Worm (Caenorhabditis elegans) whole organism, L3 larva: ENCODE results near the gene bnc-1.

Experiments used
- R02D3.7 ChIP-seq: fragments of 150-350 bp; optimal IDR thresholded peaks from 2 replicates; lab custom pipeline; 2014; ENCODE audit warnings: missing biosample characterization, missing genetic modification characterization
- ZK546.5 ChIP-seq: sonication (generic microtip); optimal IDR thresholded peaks from 2 replicates; lab custom pipeline; 2017; ENCODE audit warnings: missing biosample characterization, missing genetic modification characterization
- aly-2 ChIP-seq: fragments of 150-350 bp; optimal IDR thresholded peaks from 2 replicates; lab custom pipeline; 2014; ENCODE audit warnings: missing biosample characterization, missing genetic modification characterization
- ama-1 ChIP-seq: fragments of 150-350 bp; optimal IDR thresholded peaks from 2 replicates; lab custom pipeline; 2018
- ceh-16 ChIP-seq: sonication (generic microtip); optimal IDR thresholded peaks from 2 replicates; lab custom pipeline; 2017; ENCODE audit warnings: missing biosample characterization, missing genetic modification characterization
- ceh-28 ChIP-seq: fragments of 150-350 bp; optimal IDR thresholded peaks from 2 replicates; lab custom pipeline; 2014; ENCODE audit warnings: missing biosample characterization, missing genetic modification reagents, missing genetic modification characterization
- ceh-82 ChIP-seq: fragments of 150-350 bp; optimal IDR thresholded peaks from 2 replicates; lab custom pipeline; 2014; ENCODE audit warnings: missing biosample characterization, missing genetic modification characterization
- daf-12 ChIP-seq: fragments of 150-350 bp; optimal IDR thresholded peaks from 2 replicates; lab custom pipeline; 2014; ENCODE audit warnings: missing biosample characterization, missing genetic modification reagents, missing genetic modification characterization
- egl-5 ChIP-seq: fragments of 150-350 bp; optimal IDR thresholded peaks from 2 replicates; lab custom pipeline; 2017; ENCODE audit warnings: missing biosample characterization, missing genetic modification reagents, missing genetic modification characterization, inconsistent platforms
- elt-2 ChIP-seq: sonication (generic microtip); optimal IDR thresholded peaks from 2 replicates; lab custom pipeline; 2016; ENCODE audit warnings: missing genetic modification reagents, mild to moderate bottlenecking, missing genetic modification characterization, missing compliant biosample characterization
- fkh-10 ChIP-seq: sonication (generic microtip); optimal IDR thresholded peaks from 2 replicates; lab custom pipeline; 2017; ENCODE audit warnings: missing biosample characterization, missing genetic modification reagents, missing genetic modification characterization
- fkh-2 ChIP-seq: fragments of 150-350 bp; optimal IDR thresholded peaks from 2 replicates; lab custom pipeline; 2014; ENCODE audit warnings: missing biosample characterization, missing genetic modification reagents, missing genetic modification characterization
- jun-1 ChIP-seq: fragments of 150-350 bp; optimal IDR thresholded peaks from 2 replicates; lab custom pipeline; 2014; ENCODE audit warnings: missing biosample characterization, missing genetic modification reagents, missing genetic modification characterization
- lin-15B ChIP-seq: fragments of 150-350 bp; optimal IDR thresholded peaks from 2 replicates; lab custom pipeline; 2014; ENCODE audit warnings: missing biosample characterization, missing genetic modification characterization
- lin-39 ChIP-seq: fragments of 150-350 bp; optimal IDR thresholded peaks from 2 replicates; lab custom pipeline; 2018; ENCODE audit warnings: missing biosample characterization, missing genetic modification reagents, missing genetic modification characterization
- lsy-12 ChIP-seq: sonication (generic microtip); optimal IDR thresholded peaks from 2 replicates; lab custom pipeline; 2016; ENCODE audit warnings: mild to moderate bottlenecking, missing genetic modification characterization, missing compliant biosample characterization
- nfya-1 ChIP-seq: sonication (generic microtip); optimal IDR thresholded peaks from 2 replicates; lab custom pipeline; 2017; ENCODE audit warnings: missing genetic modification characterization, mild to moderate bottlenecking, missing compliant biosample characterization, antibody characterized with exemption, moderate library complexity; ENCODE audit not compliant: insufficient read depth
- nhr-11 ChIP-seq: fragments of 150-350 bp; optimal IDR thresholded peaks from 2 replicates; lab custom pipeline; 2014; ENCODE audit warnings: missing biosample characterization, missing genetic modification characterization
- nhr-23 ChIP-seq: fragments of 150-350 bp; optimal IDR thresholded peaks from 2 replicates; lab custom pipeline; 2014; ENCODE audit warnings: missing biosample characterization, missing genetic modification reagents, missing genetic modification characterization
- nhr-28 ChIP-seq: fragments of 150-350 bp; optimal IDR thresholded peaks from 2 replicates; lab custom pipeline; 2014; ENCODE audit warnings: missing biosample characterization, missing genetic modification characterization
- nhr-67 ChIP-seq: fragments of 150-350 bp; optimal IDR thresholded peaks from 2 replicates; lab custom pipeline; 2014; ENCODE audit warnings: missing biosample characterization, missing genetic modification characterization
- nhr-76 ChIP-seq: fragments of 150-350 bp; sonication (generic microtip); optimal IDR thresholded peaks from 5 replicates; lab custom pipeline; 2014; ENCODE audit warnings: missing biosample characterization, missing genetic modification characterization
- nhr-77 ChIP-seq: fragments of 150-350 bp; optimal IDR thresholded peaks from 2 replicates; lab custom pipeline; 2014; ENCODE audit warnings: missing biosample characterization, missing genetic modification characterization
- pqm-1 ChIP-seq: fragments of 150-350 bp; optimal IDR thresholded peaks from 2 replicates; lab custom pipeline; 2017; ENCODE audit warnings: missing biosample characterization, missing genetic modification characterization, inconsistent platforms
- sea-2 ChIP-seq: fragments of 150-350 bp; sonication (generic microtip); optimal IDR thresholded peaks from 4 replicates; lab custom pipeline; 2014; ENCODE audit warnings: missing biosample characterization, missing genetic modification reagents, missing genetic modification characterization
- skn-1 ChIP-seq: fragments of 150-350 bp; optimal IDR thresholded peaks from 2 replicates; lab custom pipeline; 2014; ENCODE audit warnings: missing biosample characterization, missing genetic modification characterization
- tbx-2 ChIP-seq: sonication (generic microtip); optimal IDR thresholded peaks from 2 replicates; lab custom pipeline; 2016; ENCODE audit warnings: mild to moderate bottlenecking, missing genetic modification characterization, missing compliant biosample characterization
- unc-39 ChIP-seq: sonication (generic microtip); optimal IDR thresholded peaks from 4 replicates; lab custom pipeline; 2017; ENCODE audit warnings: missing biosample characterization, missing genetic modification characterization
- unc-62 ChIP-seq: fragments of 150-350 bp; sonication (generic microtip); optimal IDR thresholded peaks from 4 replicates; lab custom pipeline; 2014; ENCODE audit warnings: missing biosample characterization, missing genetic modification reagents, missing genetic modification characterization
- zag-1 ChIP-seq: fragments of 150-350 bp; optimal IDR thresholded peaks from 2 replicates; lab custom pipeline; 2014; ENCODE audit warnings: missing biosample characterization, missing genetic modification characterization
- ztf-11 ChIP-seq: fragments of 150-350 bp; optimal IDR thresholded peaks from 2 replicates; lab custom pipeline; 2014; ENCODE audit warnings: missing biosample characterization, missing genetic modification characterization
- ztf-4 ChIP-seq: fragments of 150-350 bp; optimal IDR thresholded peaks from 2 replicates; lab custom pipeline; 2014; ENCODE audit warnings: missing biosample characterization, missing genetic modification characterization

The bnc-1 gene

DNA sequence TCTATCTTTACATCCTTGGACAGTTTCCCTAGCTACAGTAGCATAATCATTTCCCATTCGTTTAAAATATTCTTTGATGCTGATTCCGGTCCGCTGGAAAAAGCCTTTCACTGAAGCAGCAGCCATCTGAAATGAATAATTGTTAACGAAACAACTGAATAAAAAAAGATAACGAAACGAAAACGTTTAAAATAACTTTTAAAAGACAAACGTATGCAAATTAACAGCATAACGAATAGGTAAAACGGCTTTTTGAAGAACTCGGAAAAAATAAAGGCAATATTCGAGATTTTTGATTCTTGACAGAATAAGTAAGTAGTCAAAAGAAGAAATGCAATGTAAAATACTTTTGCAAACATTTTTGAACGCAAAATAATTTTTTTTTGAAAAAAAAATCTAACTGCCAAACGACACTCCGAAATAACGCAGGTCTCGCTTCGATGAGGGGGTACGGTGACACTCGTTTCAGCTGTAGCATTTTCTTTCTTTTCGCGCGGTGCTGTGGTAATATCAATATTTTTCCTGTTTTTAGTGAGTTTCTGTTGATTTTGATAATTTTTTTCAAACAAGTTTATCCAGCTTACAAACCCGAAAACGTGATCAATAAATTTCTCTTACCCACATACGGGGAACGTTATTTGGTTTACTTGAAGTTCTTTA, 41.2 kb upstream of the bnc-1 start, which contains the start of the genes R04F11.5 and R04F11.2 (continued):
- TF ChIP-seq zag-1 (tag; lab: Kevin White, UChicago) (no peak), lin-15B (peak; percentile 86), skn-1 (no peak)

ce11 chrV:12317080-12317479, 40.2 kb upstream of the bnc-1 start, which contains the start of gene R04F11.3:
Gene R04F11.3, minus strand, starts transcription at chrV:12317180.
- TF ChIP-seq ZK546.5 (tag; lab: Kevin White, UChicago) (no peak), jun-1 (tag; lab: Kevin White, UChicago) (no peak), nhr-67 (tag; lab: Kevin White, UChicago) (no peak), fkh-10 (GFP tag; lab: Kevin White, UChicago) (no peak), ztf-4 (tag; lab: Kevin White, UChicago) (no peak), egl-5 (tag; lab: Kevin White, UChicago) (no peak), nhr-23 (no peak), ceh-28 (tag; lab: Kevin White, UChicago) (no peak), zag-1 (tag; lab: Kevin White, UChicago) (no peak), nhr-77 (tag; lab: Kevin White, UChicago) (no peak), daf-12 (tag; lab: Kevin White, UChicago) (no peak), lsy-12 (tag; lab: Kevin White, UChicago) (no peak), sea-2 (GFP tag; lab: Kevin White, UChicago) (no peak), ceh-16 (no peak), nhr-76 (tag; lab: Kevin White, UChicago) (no peak), R02D3.7 (tag; lab: Kevin White, UChicago) (no peak), ama-1 (lab: Kevin White, UChicago) (no peak)

- TF ChIP-seq nhr-23 (no peak), pqm-1 (tag; lab: Kevin White, UChicago) (no peak), aly-2 (tag; lab: Kevin White, UChicago) (no peak), ZK546.5 (tag; lab: Kevin White, UChicago) (no peak), nhr-11 (tag; lab: Kevin White, UChicago) (no peak), nhr-28 (tag; lab: Kevin White, UChicago) (no peak), elt-2 (tag; lab: Kevin White, UChicago) (no peak)
Observed at ce11 chrV:12316076-12316475, 39.2 kb upstream of the bnc-1 start.

ce11 chrV:12314413-12314812, 37.6 kb upstream of the bnc-1 start:
- TF ChIP-seq ceh-82 (tag; lab: Kevin White, UChicago) = no peak
- peak; percentile 39 for TF ChIP-seq fkh-10 (GFP tag; lab: Kevin White, UChicago)
- peak; percentile 8 for TF ChIP-seq nfya-1

- no peak for TF ChIP-seq nhr-28 (tag; lab: Kevin White, UChicago)
- no peak for TF ChIP-seq ztf-11 (tag; lab: Kevin White, UChicago)
- TF ChIP-seq aly-2 (tag; lab: Kevin White, UChicago) = no peak
- no peak for TF ChIP-seq lin-39
- no peak for TF ChIP-seq egl-5 (tag; lab: Kevin White, UChicago)
- no peak for TF ChIP-seq tbx-2
- TF ChIP-seq unc-39 (tag; lab: Kevin White, UChicago) = no peak
- TF ChIP-seq elt-2 (tag; lab: Kevin White, UChicago) = no peak
- TF ChIP-seq fkh-2 (tag; lab: Kevin White, UChicago) = no peak
- TF ChIP-seq unc-62 = no peak
- no peak for TF ChIP-seq fkh-10 (GFP tag; lab: Kevin White, UChicago)
- no peak for TF ChIP-seq pqm-1 (tag; lab: Kevin White, UChicago)
- no peak for TF ChIP-seq R02D3.7 (tag; lab: Kevin White, UChicago)
- TF ChIP-seq skn-1 = no peak
- TF ChIP-seq, all 47 proteins: peak for 0
Observed at ce11 chrV:12310256-12310655, 33.4 kb upstream of the bnc-1 start, which contains the start of gene hpo-30. Gene hpo-30, minus strand, starts transcription at chrV:12310356.
